Worm (Caenorhabditis elegans) whole organism, mixed stage, embryonic: ENCODE data around the gene cka-1.

Experiments used
- M03D4.4 ChIP-seq: sonication (generic microtip); optimal IDR thresholded peaks from 2 replicates; lab custom pipeline; 2017; ENCODE audit warnings: mild to moderate bottlenecking, missing genetic modification characterization, missing compliant biosample characterization
- bed-3 ChIP-seq: fragments of 200-800 bp; sonication (Bioruptor generic); optimal IDR thresholded peaks from 3 replicates; lab custom pipeline; 2018; ENCODE audit warnings: mild to moderate bottlenecking, missing genetic modification characterization, moderate library complexity, missing compliant biosample characterization
- blmp-1 ChIP-seq: fragments of 150-350 bp; optimal IDR thresholded peaks from 2 replicates; lab custom pipeline; 2014; ENCODE audit warnings: missing biosample characterization, missing genetic modification characterization
- ceh-39 ChIP-seq: fragments of 150-350 bp; optimal IDR thresholded peaks from 2 replicates; lab custom pipeline; 2014; ENCODE audit warnings: missing biosample characterization, missing genetic modification characterization
- ceh-43 ChIP-seq: fragments of 200-800 bp; sonication (Bioruptor generic); optimal IDR thresholded peaks from 2 replicates; lab custom pipeline; 2018; ENCODE audit warnings: mild to moderate bottlenecking, missing genetic modification characterization, moderate library complexity, missing compliant biosample characterization
- ceh-83 ChIP-seq: fragments of 200-800 bp; sonication (Bioruptor generic); optimal IDR thresholded peaks from 2 replicates; lab custom pipeline; 2018; ENCODE audit warnings: mild to moderate bottlenecking, missing genetic modification characterization, missing compliant biosample characterization
- ces-1 ChIP-seq: fragments of 150-350 bp; optimal IDR thresholded peaks from 2 replicates; lab custom pipeline; 2014; ENCODE audit warnings: missing biosample characterization, missing genetic modification reagents, missing genetic modification characterization
- cnd-1 ChIP-seq: fragments of 200-800 bp; sonication (Bioruptor generic); optimal IDR thresholded peaks from 2 replicates; lab custom pipeline; 2018; ENCODE audit warnings: mild to moderate bottlenecking, missing genetic modification characterization, missing compliant biosample characterization
- drap-1 ChIP-seq: fragments of 200-800 bp; sonication (Bioruptor generic); optimal IDR thresholded peaks from 3 replicates; lab custom pipeline; 2018; ENCODE audit warnings: mild to moderate bottlenecking, missing genetic modification characterization, missing compliant biosample characterization
- elt-1 ChIP-seq: sonication (generic microtip); optimal IDR thresholded peaks from 2 replicates; lab custom pipeline; 2017; ENCODE audit warnings: missing genetic modification characterization, mild to moderate bottlenecking, missing compliant biosample characterization, antibody characterized with exemption, moderate library complexity, borderline replicate concordance; ENCODE audit not compliant: insufficient read depth
- flh-1 ChIP-seq: fragments of 200-800 bp; sonication (Bioruptor generic); optimal IDR thresholded peaks from 2 replicates; lab custom pipeline; 2018; ENCODE audit warnings: mild to moderate bottlenecking, missing genetic modification characterization, moderate library complexity, missing compliant biosample characterization
- ham-2 ChIP-seq: fragments of 200-800 bp; sonication (Bioruptor generic); optimal IDR thresholded peaks from 2 replicates; lab custom pipeline; 2018; ENCODE audit warnings: mild to moderate bottlenecking, missing genetic modification characterization, missing compliant biosample characterization
- hlh-1 ChIP-seq: fragments of 150-350 bp; optimal IDR thresholded peaks from 2 replicates; lab custom pipeline; 2014; ENCODE audit warnings: missing biosample characterization, missing genetic modification reagents, missing genetic modification characterization
- lin-13 ChIP-seq: fragments of 150-350 bp; optimal IDR thresholded peaks from 2 replicates; lab custom pipeline; 2014; ENCODE audit warnings: missing biosample characterization, missing genetic modification characterization
- lin-32 ChIP-seq: fragments of 200-800 bp; sonication (Bioruptor generic); optimal IDR thresholded peaks from 2 replicates; lab custom pipeline; 2018; ENCODE audit warnings: mild to moderate bottlenecking, missing genetic modification characterization, missing compliant biosample characterization
- lsy-2 ChIP-seq: fragments of 150-350 bp; optimal IDR thresholded peaks from 2 replicates; lab custom pipeline; 2014; ENCODE audit warnings: missing biosample characterization, missing genetic modification characterization
- mab-5 ChIP-seq: fragments of 150-350 bp; optimal IDR thresholded peaks from 2 replicates; lab custom pipeline; 2014; ENCODE audit warnings: missing biosample characterization, missing genetic modification characterization
- mep-1 ChIP-seq: fragments of 150-350 bp; optimal IDR thresholded peaks from 2 replicates; lab custom pipeline; 2017; ENCODE audit warnings: missing biosample characterization, missing genetic modification reagents, missing genetic modification characterization, inconsistent platforms
- mls-2 ChIP-seq: sonication (generic microtip); optimal IDR thresholded peaks from 2 replicates; lab custom pipeline; 2016; ENCODE audit warnings: mild to moderate bottlenecking, missing genetic modification characterization, moderate library complexity, missing compliant biosample characterization
- nhr-12 ChIP-seq: fragments of 150-350 bp; optimal IDR thresholded peaks from 2 replicates; lab custom pipeline; 2014; ENCODE audit warnings: missing biosample characterization, missing genetic modification characterization
- nhr-2 ChIP-seq: fragments of 150-350 bp; optimal IDR thresholded peaks from 2 replicates; lab custom pipeline; 2014; ENCODE audit warnings: missing biosample characterization, missing genetic modification characterization
- nhr-237 ChIP-seq: fragments of 150-350 bp; optimal IDR thresholded peaks from 2 replicates; lab custom pipeline; 2014; ENCODE audit warnings: missing biosample characterization, missing genetic modification characterization
- nhr-76 ChIP-seq: sonication (generic microtip); optimal IDR thresholded peaks from 2 replicates; lab custom pipeline; 2017; ENCODE audit warnings: missing biosample characterization, missing genetic modification characterization
- pha-4 ChIP-seq: fragments of 150-350 bp; optimal IDR thresholded peaks from 2 replicates; lab custom pipeline; 2018; ENCODE audit warnings: missing biosample characterization, missing genetic modification reagents, missing genetic modification characterization
- sem-2 ChIP-seq: fragments of 200-800 bp; sonication (Bioruptor generic); optimal IDR thresholded peaks from 2 replicates; lab custom pipeline; 2018; ENCODE audit warnings: mild to moderate bottlenecking, missing genetic modification characterization, missing compliant biosample characterization
- snpc-4 ChIP-seq: fragments of 150-350 bp; optimal IDR thresholded peaks from 2 replicates; lab custom pipeline; 2014; ENCODE audit warnings: missing biosample characterization, missing genetic modification characterization
- sptf-1 ChIP-seq: sonication (generic microtip); optimal IDR thresholded peaks from 2 replicates; lab custom pipeline; 2017; ENCODE audit warnings: mild to moderate bottlenecking, missing genetic modification characterization, moderate library complexity, missing compliant biosample characterization
- tbx-8 ChIP-seq: fragments of 200-800 bp; sonication (Bioruptor generic); optimal IDR thresholded peaks from 2 replicates; lab custom pipeline; 2018; ENCODE audit warnings: mild to moderate bottlenecking, missing genetic modification characterization, moderate library complexity, missing compliant biosample characterization
- unc-120 ChIP-seq: sonication (generic microtip); optimal IDR thresholded peaks from 2 replicates; lab custom pipeline; 2017; ENCODE audit warnings: missing genetic modification characterization, missing compliant biosample characterization; ENCODE audit not compliant: poor library complexity, severe bottlenecking
- unc-39 ChIP-seq: fragments of 150-350 bp; optimal IDR thresholded peaks from 2 replicates; lab custom pipeline; 2014; ENCODE audit warnings: missing biosample characterization, missing genetic modification characterization
- unc-62 ChIP-seq: fragments of 150-350 bp; optimal IDR thresholded peaks from 2 replicates; lab custom pipeline; 2014; ENCODE audit warnings: missing biosample characterization, missing genetic modification reagents, missing genetic modification characterization
- zip-8 ChIP-seq: fragments of 150-350 bp; optimal IDR thresholded peaks from 2 replicates; lab custom pipeline; 2014; ENCODE audit warnings: missing biosample characterization, missing genetic modification characterization
- ztf-11 ChIP-seq: fragments of 150-350 bp; optimal IDR thresholded peaks from 2 replicates; lab custom pipeline; 2014; ENCODE audit warnings: missing biosample characterization, missing genetic modification characterization

Gene cka-1

ce11 chrIV:9737204-9737790 lies at the start of gene cka-1:
cka-1 (minus strand) TSS chrIV:9737621.
- TF ChIP-seq mls-2, result no peak
- TF ChIP-seq zip-8 (tag; lab: Kevin White, UChicago), result no peak
- TF ChIP-seq unc-39 (tag; lab: Kevin White, UChicago), result no peak
- no peak for TF ChIP-seq hlh-1 (tag; lab: Kevin White, UChicago)
- TF ChIP-seq mab-5 (tag; lab: Kevin White, UChicago), result no peak
- no peak for TF ChIP-seq ceh-39 (tag; lab: Kevin White, UChicago)
- TF ChIP-seq drap-1, result no peak
- TF ChIP-seq lin-32 (GFP tag; lab: Kevin White, UChicago), result no peak
- TF ChIP-seq bed-3, result no peak
- TF ChIP-seq elt-1 (tag; lab: Kevin White, UChicago), result no peak
- no peak for TF ChIP-seq snpc-4 (tag; lab: Kevin White, UChicago)

ce11 chrIV:9784689-9785088 lies 47.3 kb upstream of the cka-1 start, which contains the start of gene sre-4:
sre-4 (minus strand) TSS chrIV:9784789.
- TF ChIP-seq M03D4.4 (tag; lab: Kevin White, UChicago), result no peak
- no peak for TF ChIP-seq mep-1 (tag; lab: Kevin White, UChicago)
- TF ChIP-seq sem-2, result no peak
- no peak for TF ChIP-seq unc-39 (tag; lab: Kevin White, UChicago)
- no peak for TF ChIP-seq zip-8 (tag; lab: Kevin White, UChicago)
- no peak for TF ChIP-seq lsy-2
- TF ChIP-seq ztf-11 (tag; lab: Kevin White, UChicago), result no peak
- no peak for TF ChIP-seq mab-5 (tag; lab: Kevin White, UChicago)
- no peak for TF ChIP-seq mls-2
- TF ChIP-seq ceh-39 (tag; lab: Kevin White, UChicago), result no peak
- TF ChIP-seq lin-13 (tag; lab: Kevin White, UChicago), result no peak
- TF ChIP-seq hlh-1 (tag; lab: Kevin White, UChicago), result no peak
- no peak for TF ChIP-seq blmp-1 (tag; lab: Kevin White, UChicago)
- TF ChIP-seq ces-1 (GFP tag; lab: Kevin White, UChicago), result no peak
- no peak for TF ChIP-seq nhr-237 (tag; lab: Kevin White, UChicago)
- no peak for TF ChIP-seq unc-120
- no peak for TF ChIP-seq flh-1 (GFP tag; lab: Kevin White, UChicago)
- TF ChIP-seq snpc-4 (tag; lab: Kevin White, UChicago), result no peak
- TF ChIP-seq nhr-2 (tag; lab: Kevin White, UChicago), result no peak

- no peak for TF ChIP-seq mep-1 (tag; lab: Kevin White, UChicago)
- TF ChIP-seq pha-4 (tag; lab: Kevin White, UChicago), result no peak
- no peak for TF ChIP-seq nhr-12
- no peak for TF ChIP-seq cnd-1 (tag; lab: Kevin White, UChicago)
- no peak for TF ChIP-seq ztf-11 (tag; lab: Kevin White, UChicago)
- TF ChIP-seq M03D4.4 (tag; lab: Kevin White, UChicago), result no peak
- TF ChIP-seq lin-32 (GFP tag; lab: Kevin White, UChicago), result no peak
Observed at ce11 chrIV:9778016-9778415, 40.6 kb upstream of the cka-1 start, which contains the start of gene T13F2.6. T13F2.6 (plus strand) TSS chrIV:9778321.

- TF ChIP-seq mab-5 (tag; lab: Kevin White, UChicago) (no peak), unc-39 (tag; lab: Kevin White, UChicago) (no peak), sptf-1 (tag; lab: Kevin White, UChicago) (no peak), pha-4 (tag; lab: Kevin White, UChicago) (no peak), ztf-11 (tag; lab: Kevin White, UChicago) (no peak), ces-1 (GFP tag; lab: Kevin White, UChicago) (peak; percentile 47), drap-1 (no peak), ceh-83 (GFP tag; lab: Kevin White, UChicago) (no peak), ceh-43 (GFP tag; lab: Kevin White, UChicago) (no peak), ham-2 (GFP tag; lab: Kevin White, UChicago) (no peak), lsy-2 (no peak), blmp-1 (tag; lab: Kevin White, UChicago) (no peak), unc-62 (no peak), bed-3 (no peak), unc-120 (no peak), hlh-1 (tag; lab: Kevin White, UChicago) (no peak), nhr-2 (tag; lab: Kevin White, UChicago) (no peak), nhr-12 (no peak), cnd-1 (tag; lab: Kevin White, UChicago) (no peak), mls-2 (no peak), lin-13 (tag; lab: Kevin White, UChicago) (no peak), elt-1 (tag; lab: Kevin White, UChicago) (no peak), tbx-8 (no peak), mep-1 (tag; lab: Kevin White, UChicago) (peak; percentile 32), nhr-237 (tag; lab: Kevin White, UChicago) (peak; percentile 26), nhr-76 (no peak), flh-1 (GFP tag; lab: Kevin White, UChicago) (no peak)
Observed at ce11 chrIV:9777535-9777934, 40.1 kb upstream of the cka-1 start, which contains the start of gene sna-2. sna-2 (minus strand) TSS chrIV:9777634.
